Fruit fly (Drosophila melanogaster) whole organism, embryonic: ENCODE measurements around the gene CG15153.

Source experiments
- CG13424 ChIP-seq: fragments of 200-800 bp; sonication (Bioruptor generic); optimal IDR thresholded peaks from 2 replicates; lab custom pipeline; 2019; ENCODE audit warnings: missing biosample characterization, mild to moderate bottlenecking, missing genetic modification characterization, moderate library complexity
- CG14050 ChIP-seq: fragments of 200-800 bp; sonication (Bioruptor generic); IDR thresholded peaks from 3 replicates; pipeline ENCODE4 v1.3.6; 2022; ENCODE audit warnings: missing biosample characterization, missing genetic modification characterization
- CG2199 ChIP-seq: fragments of 200-800 bp; sonication (Bioruptor generic); IDR thresholded peaks from 3 replicates; pipeline ENCODE4 v1.3.6; 2022; ENCODE audit warnings: missing biosample characterization, missing genetic modification characterization
- Ets97D ChIP-seq: fragments of 200-800 bp; sonication (Bioruptor generic); optimal IDR thresholded peaks from 3 replicates; lab custom pipeline; 2016; ENCODE audit warnings: missing biosample characterization, missing genetic modification characterization
- GATAe ChIP-seq: fragments of 200-800 bp; sonication (Bioruptor generic); conservative IDR thresholded peaks from 2 replicates; pipeline ENCODE4 v1.3.6; 2022; ENCODE audit warnings: missing biosample characterization, missing genetic modification characterization
- Hr39 ChIP-seq: fragments of >200 bp; optimal IDR thresholded peaks from 2 replicates; lab custom pipeline; 2017
- da ChIP-seq: fragments of 200-800 bp; sonication (Bioruptor generic); optimal IDR thresholded peaks from 2 replicates; lab custom pipeline; 2016; ENCODE audit warnings: missing biosample characterization, missing genetic modification characterization
- dpn ChIP-seq, 2 experiments: fragments of 200-800 bp; sonication (Bioruptor generic); optimal IDR thresholded peaks; 3 replicates each; lab custom pipeline; 2016; ENCODE audit warnings: missing biosample characterization in 2 of 2, missing genetic modification characterization in 2 of 2
- mld ChIP-seq: fragments of 200-800 bp; sonication (Bioruptor generic); IDR thresholded peaks from 3 replicates; pipeline ENCODE4 v1.3.6; 2022; ENCODE audit warnings: missing biosample characterization, missing genetic modification characterization; ENCODE audit not compliant: partially characterized antibody
- nau ChIP-seq: fragments of 200-800 bp; sonication (Bioruptor generic); optimal IDR thresholded peaks from 3 replicates; lab custom pipeline; 2017; ENCODE audit warnings: missing biosample characterization, mild to moderate bottlenecking, missing genetic modification characterization, missing genetic modification reagents

dm6 chr2L:18136427-18136857, 44.4 kb upstream of the CG15153 start:
- no peak for TF ChIP-seq CG13424
- no peak for TF ChIP-seq CG2199 (GFP tag; lab: Robert Waterston, UW)
- peak in 1 of 2 experiments; percentile 43 for TF ChIP-seq dpn (GFP tag; optimal IDR thresholded peaks at IDR 0.05; lab: Kevin White, UChicago)
- TF ChIP-seq Ets97D = no peak
- TF ChIP-seq mld = no peak
- TF ChIP-seq nau (GFP tag; lab: Kevin White, UChicago) = no peak
- no peak for TF ChIP-seq CG14050
- TF ChIP-seq Hr39 = no peak
- no peak for TF ChIP-seq da (GFP tag; lab: Kevin White, UChicago)
- no peak for TF ChIP-seq GATAe (GFP tag; lab: Robert Waterston, UW)
